Fruit fly (Drosophila melanogaster): ENCODE results near the gene LysP.
A peak's percentile ranks its signal among the peaks of the same experiment; 100 is the strongest.

LysP gene

DNA sequence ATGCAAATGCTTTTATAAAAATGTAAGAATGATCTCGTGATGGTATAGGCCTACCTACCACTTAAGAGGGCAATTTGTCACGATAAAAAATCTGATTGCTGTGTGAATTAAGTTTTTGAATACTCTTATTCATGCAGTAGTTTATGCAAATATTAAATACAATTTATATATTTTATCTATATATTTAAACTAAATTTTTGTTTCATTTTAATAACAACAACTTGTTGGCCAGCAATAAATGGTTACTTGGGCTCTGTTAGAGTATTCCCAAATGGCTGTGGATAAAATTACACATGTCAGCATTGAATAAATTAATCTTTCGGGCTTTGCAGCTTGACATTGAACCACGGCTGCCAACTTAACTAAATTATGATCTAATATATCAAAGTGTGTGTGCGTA lies 40.1 kb upstream of the LysP start (continued):
- TF ChIP-seq CG33213 (GFP tag; optimal IDR thresholded peaks at IDR 0.05) (no peak), dm (GFP tag; optimal IDR thresholded peaks at IDR 0.05) (no peak), cg (GFP tag; optimal IDR thresholded peaks at IDR 0.05) (no peak), CG10431 (GFP tag; optimal IDR thresholded peaks at IDR 0.05) (no peak), Fer2 (tag; optimal IDR thresholded peaks at IDR 0.05) (no peak), usp (GFP tag; optimal IDR thresholded peaks at IDR 0.05) (no peak), croc (GFP tag; conservative IDR thresholded peaks at IDR 0.05) (no peak), stwl (tag; optimal IDR thresholded peaks at IDR 0.05) (no peak), CG1602 (GFP tag; optimal IDR thresholded peaks at IDR 0.05) (no peak), CG32532 (GFP tag; IDR thresholded peaks at IDR 0.05) (peak; percentile 51), Vsx1 (GFP tag; optimal IDR thresholded peaks at IDR 0.05) (no peak), sisA (GFP tag; IDR thresholded peaks at IDR 0.05) (no peak), CG9797 (GFP tag; optimal IDR thresholded peaks at IDR 0.05) (no peak), CG12659 (GFP tag; optimal IDR thresholded peaks at IDR 0.05) (peak; percentile 17), CG7357 (GFP tag; IDR thresholded peaks at IDR 0.05) (no peak), kah (GFP tag; optimal IDR thresholded peaks at IDR 0.05) (no peak), cad (GFP tag; optimal IDR thresholded peaks at IDR 0.05) (no peak), CG7556 (GFP tag; optimal IDR thresholded peaks at IDR 0.05) (no peak), Oli (tag; optimal IDR thresholded peaks at IDR 0.05) (no peak), CG16779 (GFP tag; IDR thresholded peaks at IDR 0.05) (no peak), sob (GFP tag; IDR thresholded peaks at IDR 0.05) (peak; percentile 49; the same call in 1 of the 2 replicates), klu (GFP tag; IDR thresholded peaks at IDR 0.05) (no peak), ro (GFP tag; IDR thresholded peaks at IDR 0.05) (no peak), sens-2 (GFP tag; IDR thresholded peaks at IDR 0.05) (no peak), luna (GFP tag; optimal IDR thresholded peaks at IDR 0.05) (no peak), ken (GFP tag; IDR thresholded peaks at IDR 0.05) (no peak), CG15696 (tag; optimal IDR thresholded peaks at IDR 0.05) (no peak), CG11695 (GFP tag; IDR thresholded peaks at IDR 0.05) (0 out of 3 replicates have a peak, but pooled peaks have one; percentile 50), CG14441 (GFP tag; IDR thresholded peaks at IDR 0.05) (peak; percentile 41; the same call in 1 of the 2 replicates), ara (GFP tag; IDR thresholded peaks at IDR 0.05) (no peak), NC2α (GFP tag; optimal IDR thresholded peaks at IDR 0.05) (no peak), ap (GFP tag; IDR thresholded peaks at IDR 0.05) (no peak), dysf (GFP tag; IDR thresholded peaks at IDR 0.05) (peak; percentile 62; the same call in 2 of the 3 replicates), CG31441 (GFP tag; IDR thresholded peaks at IDR 0.05) (no peak), caup (GFP tag; optimal IDR thresholded peaks at IDR 0.05; ENCODE audit: severe bottlenecking) (no peak), ac (GFP tag; optimal IDR thresholded peaks at IDR 0.05) (no peak), MTF-1 (GFP tag; optimal IDR thresholded peaks at IDR 0.05; ENCODE audit: borderline replicate concordance) (no peak), HmgD (GFP tag; optimal IDR thresholded peaks at IDR 0.05) (no peak), CG10147 (GFP tag; optimal IDR thresholded peaks at IDR 0.05) (peak; percentile 8), chn (GFP tag; optimal IDR thresholded peaks at IDR 0.05) (no peak), CG9727 (GFP tag; optimal IDR thresholded peaks at IDR 0.05) (no peak), D19B (GFP tag; optimal IDR thresholded peaks at IDR 0.05) (no peak), h (optimal IDR thresholded peaks at IDR 0.05) (no peak), Abd-B (GFP tag; optimal IDR thresholded peaks at IDR 0.05) (peak; percentile 4), CG13775 (GFP tag; optimal IDR thresholded peaks at IDR 0.05) (no peak), vfl (GFP tag; optimal IDR thresholded peaks at IDR 0.05) (no peak), CG2712 (tag; optimal IDR thresholded peaks at IDR 0.05) (no peak), Bteb2 (GFP tag; optimal IDR thresholded peaks at IDR 0.05) (no peak), ATbp (GFP tag; optimal IDR thresholded peaks at IDR 0.05) (no peak), disco-r (GFP tag; optimal IDR thresholded peaks at IDR 0.05) (no peak), lab (GFP tag; optimal IDR thresholded peaks at IDR 0.05) (no peak), CG17829 (tag; optimal IDR thresholded peaks at IDR 0.05) (no peak), vnd (GFP tag; IDR thresholded peaks at IDR 0.05; ENCODE audit: partially characterized antibody) (no peak)
